Worm (Caenorhabditis elegans): ENCODE results near the gene ZK1290.11.

DNA sequence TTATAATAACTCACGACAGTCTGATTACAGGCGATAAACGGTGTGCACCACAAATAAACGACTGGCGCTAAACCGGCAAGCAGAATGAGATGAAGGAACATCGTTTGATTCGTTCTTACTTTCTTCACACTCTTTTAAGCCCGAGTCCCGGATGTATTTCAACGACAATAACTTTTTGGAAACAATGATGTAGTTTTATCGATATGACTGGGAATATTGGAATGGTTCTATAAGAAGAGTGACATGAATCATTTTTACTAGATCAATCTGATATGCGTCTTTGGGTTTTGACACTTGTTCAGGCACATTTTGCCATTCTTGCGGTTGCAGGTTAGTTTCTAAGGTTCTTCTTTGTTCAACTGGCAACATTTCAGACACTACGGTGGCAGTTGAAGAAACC is at the start of gene ZK1290.11, which contains the start of gene ZK1290.1:
- TF ChIP-seq nhr-237 (tag; optimal IDR thresholded peaks at IDR 0.05) (no peak), nhr-12 (tag; optimal IDR thresholded peaks at IDR 0.05) (no peak), pha-4 (tag; optimal IDR thresholded peaks at IDR 0.05) (no peak), mab-5 (tag; optimal IDR thresholded peaks at IDR 0.05) (no peak), lin-13 (tag; optimal IDR thresholded peaks at IDR 0.05) (no peak), snpc-4 (tag; optimal IDR thresholded peaks at IDR 0.05) (no peak), nhr-76 (tag; optimal IDR thresholded peaks at IDR 0.05) (no peak), sptf-1 (tag; optimal IDR thresholded peaks at IDR 0.05) (no peak), unc-62 (GFP tag; optimal IDR thresholded peaks at IDR 0.05) (no peak), unc-39 (tag; optimal IDR thresholded peaks at IDR 0.05) (no peak), nhr-28 (tag; optimal IDR thresholded peaks at IDR 0.05) (no peak), lin-32 (GFP tag; optimal IDR thresholded peaks at IDR 0.05) (no peak), elt-3 (tag; optimal IDR thresholded peaks at IDR 0.05) (no peak), flh-1 (GFP tag; optimal IDR thresholded peaks at IDR 0.05) (no peak)
